Worm (Caenorhabditis elegans) whole organism, early embryonic: ENCODE data around the gene acdh-6.

ENCODE experiments used
- ceh-13 ChIP-seq: fragments of 200-800 bp; sonication (Bioruptor generic); optimal IDR thresholded peaks from 2 replicates; lab custom pipeline; 2018; ENCODE audit warnings: mild to moderate bottlenecking, missing genetic modification characterization, missing compliant biosample characterization
- flt-1 ChIP-seq: fragments of 200-800 bp; sonication (Bioruptor generic); IDR thresholded peaks from 2 replicates; pipeline ENCODE4 v1.3.6; 2022; ENCODE audit warnings: missing genetic modification characterization, missing compliant biosample characterization
- hmbx-1 ChIP-seq: sonication (generic microtip); optimal IDR thresholded peaks from 2 replicates; lab custom pipeline; 2016; ENCODE audit warnings: mild to moderate bottlenecking, missing genetic modification characterization, missing compliant biosample characterization
- tbx-11 ChIP-seq: fragments of 200-800 bp; sonication (Bioruptor generic); IDR thresholded peaks from 2 replicates; pipeline ENCODE4 v1.3.6; 2022; ENCODE audit warnings: missing genetic modification characterization, missing compliant biosample characterization
- tra-4 ChIP-seq: sonication (generic microtip); optimal IDR thresholded peaks from 2 replicates; lab custom pipeline; 2017; ENCODE audit warnings: missing genetic modification characterization, missing compliant biosample characterization

DNA sequence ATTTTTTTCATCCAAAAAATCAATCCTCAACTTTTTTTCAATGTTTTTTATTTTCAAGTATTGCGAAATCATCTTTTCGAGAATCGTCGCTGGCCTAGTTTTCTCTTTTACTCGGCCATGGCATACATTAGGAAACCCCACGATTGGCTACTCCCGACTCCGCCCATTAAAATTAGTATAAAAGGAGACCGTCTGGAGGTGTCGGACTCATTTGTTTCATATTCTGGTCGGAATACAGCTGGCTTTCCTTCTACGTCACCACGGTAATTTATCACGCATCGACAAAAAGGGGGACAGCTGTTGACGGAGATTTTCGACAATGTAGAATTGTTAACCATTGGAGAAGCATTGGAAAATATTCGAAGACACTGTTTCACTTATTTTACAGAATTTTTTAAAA is 31.9 kb upstream of the acdh-6 start:
- no peak for TF ChIP-seq tbx-11 (GFP tag; lab: Robert Waterston, UW)
- TF ChIP-seq tra-4 = no peak
- no peak for TF ChIP-seq flt-1
- TF ChIP-seq hmbx-1 (tag; lab: Kevin White, UChicago) = no peak
- TF ChIP-seq ceh-13 (GFP tag; lab: Kevin White, UChicago) = no peak
